Fruit fly (Drosophila melanogaster) whole organism, embryonic: Measurements from ENCODE around the gene CG33934.
A peak's percentile ranks its signal among the peaks of the same experiment; 100 is the strongest.

Experiments used
- B-H1 ChIP-seq: fragments of 200-800 bp; sonication (Bioruptor generic); IDR thresholded peaks from 3 replicates; pipeline ENCODE4 v1.3.6; 2022; ENCODE audit warnings: missing biosample characterization, missing genetic modification characterization
- CG10209 ChIP-seq: fragments of 200-800 bp; sonication (Bioruptor generic); optimal IDR thresholded peaks from 3 replicates; lab custom pipeline; 2017; ENCODE audit warnings: missing biosample characterization, mild to moderate bottlenecking, missing genetic modification characterization, missing genetic modification reagents
- CG10274 ChIP-seq: fragments of 200-800 bp; sonication (Bioruptor generic); optimal IDR thresholded peaks from 3 replicates; lab custom pipeline; 2017; ENCODE audit warnings: missing biosample characterization, mild to moderate bottlenecking, missing genetic modification characterization
- CG12155 ChIP-seq: fragments of 200-800 bp; sonication (Bioruptor generic); optimal IDR thresholded peaks from 3 replicates; lab custom pipeline; 2016; ENCODE audit warnings: missing biosample characterization, missing genetic modification characterization
- CG12744 ChIP-seq: fragments of 200-800 bp; sonication (Bioruptor generic); optimal IDR thresholded peaks from 2 replicates; lab custom pipeline; 2016; ENCODE audit warnings: missing biosample characterization, missing genetic modification characterization
- CG13123 ChIP-seq: fragments of 200-800 bp; sonication (Bioruptor generic); optimal IDR thresholded peaks from 2 replicates; lab custom pipeline; 2016; ENCODE audit warnings: missing biosample characterization, missing genetic modification characterization
- CG14710 ChIP-seq: fragments of 200-800 bp; sonication (Bioruptor generic); optimal IDR thresholded peaks from 3 replicates; lab custom pipeline; 2019; ENCODE audit warnings: missing biosample characterization, mild to moderate bottlenecking, missing genetic modification characterization, moderate library complexity
- CG14965 ChIP-seq: fragments of 200-800 bp; sonication (Bioruptor generic); optimal IDR thresholded peaks from 2 replicates; lab custom pipeline; 2016; ENCODE audit warnings: missing biosample characterization, missing genetic modification characterization, borderline replicate concordance
- CG15011 ChIP-seq: fragments of 200-800 bp; sonication (Bioruptor generic); optimal IDR thresholded peaks from 3 replicates; lab custom pipeline; 2018; ENCODE audit warnings: missing biosample characterization, mild to moderate bottlenecking, missing genetic modification characterization
- CG16863 ChIP-seq: fragments of 200-800 bp; sonication (Bioruptor generic); optimal IDR thresholded peaks from 3 replicates; lab custom pipeline; 2016; ENCODE audit warnings: missing biosample characterization, missing genetic modification characterization
- CG1832 ChIP-seq: fragments of 200-800 bp; sonication (Bioruptor generic); optimal IDR thresholded peaks from 2 replicates; lab custom pipeline; 2017; ENCODE audit warnings: missing biosample characterization, mild to moderate bottlenecking, missing genetic modification characterization, inconsistent platforms
- CG2120 ChIP-seq: fragments of 200-800 bp; sonication (Bioruptor generic); optimal IDR thresholded peaks from 3 replicates; lab custom pipeline; 2016; ENCODE audit warnings: missing biosample characterization, missing genetic modification characterization
- CG2199 ChIP-seq: fragments of 200-800 bp; sonication (Bioruptor generic); IDR thresholded peaks from 3 replicates; pipeline ENCODE4 v1.3.6; 2022; ENCODE audit warnings: missing biosample characterization, missing genetic modification characterization
- CG7839 ChIP-seq: fragments of 200-800 bp; sonication (Bioruptor generic); optimal IDR thresholded peaks from 3 replicates; lab custom pipeline; 2018; ENCODE audit warnings: missing biosample characterization, mild to moderate bottlenecking, missing genetic modification characterization, moderate library complexity
- CG7963 ChIP-seq: fragments of 200-800 bp; sonication (Bioruptor generic); IDR thresholded peaks from 3 replicates; pipeline ENCODE4 v1.3.6; 2022; ENCODE audit warnings: missing biosample characterization, missing genetic modification characterization; ENCODE audit not compliant: partially characterized antibody
- CG8359 ChIP-seq: fragments of 200-800 bp; sonication (Bioruptor generic); optimal IDR thresholded peaks from 2 replicates; lab custom pipeline; 2017; ENCODE audit warnings: missing biosample characterization, mild to moderate bottlenecking, missing genetic modification characterization, borderline replicate concordance
- CG8924 ChIP-seq: fragments of 200-800 bp; optimal IDR thresholded peaks from 3 replicates; lab custom pipeline; 2019; ENCODE audit warnings: missing biosample characterization, mild to moderate bottlenecking, missing genetic modification characterization, moderate library complexity
- CG9797 ChIP-seq: fragments of 200-800 bp; sonication (Bioruptor generic); optimal IDR thresholded peaks from 3 replicates; lab custom pipeline; 2018; ENCODE audit warnings: missing biosample characterization, mild to moderate bottlenecking, missing genetic modification characterization
- CTCF ChIP-seq: fragments of 200-800 bp; sonication (Bioruptor generic); optimal IDR thresholded peaks from 2 replicates; lab custom pipeline; 2017; ENCODE audit warnings: missing biosample characterization, mild to moderate bottlenecking, missing genetic modification characterization, moderate library complexity
- Chrac-16 ChIP-seq: fragments of 200-800 bp; sonication (Bioruptor generic); optimal IDR thresholded peaks from 3 replicates; lab custom pipeline; 2016; ENCODE audit warnings: missing biosample characterization, missing genetic modification characterization
- D19A ChIP-seq: fragments of 200-800 bp; optimal IDR thresholded peaks from 3 replicates; lab custom pipeline; 2019; ENCODE audit warnings: missing biosample characterization, mild to moderate bottlenecking, missing genetic modification characterization, moderate library complexity
- Ets65A ChIP-seq: fragments of 200-800 bp; sonication (Bioruptor generic); peaks from one replicate; lab custom pipeline; 2016; ENCODE audit warnings: missing biosample characterization, missing genetic modification characterization
- Jarid2 ChIP-seq: fragments of 200-800 bp; sonication (Bioruptor generic); optimal IDR thresholded peaks from 3 replicates; lab custom pipeline; 2017; ENCODE audit warnings: mild to moderate bottlenecking, missing biosample characterization, missing genetic modification reagents, missing genetic modification characterization
- Kr ChIP-seq: fragments of 200-800 bp; sonication (Bioruptor generic); optimal IDR thresholded peaks from 2 replicates; lab custom pipeline; 2017; ENCODE audit warnings: missing biosample characterization, mild to moderate bottlenecking, missing genetic modification characterization
- Stat92E ChIP-seq, 3 experiments: fragments of >200 bp in 2 of 3; fragments of 200-800 bp in 1 of 3; sonication (Bioruptor generic) in 1 of 3; optimal IDR thresholded peaks; 2 replicates each; lab custom pipeline; 2017 to 2019; ENCODE audit warnings: missing biosample characterization in 3 of 3, missing genetic modification characterization in 3 of 3, mild to moderate bottlenecking in 1 of 3, moderate library complexity in 1 of 3
- Taf1 ChIP-seq: fragments of 200-800 bp; sonication (Bioruptor generic); IDR thresholded peaks from 2 replicates; pipeline ENCODE4 v1.3.6; 2022; ENCODE audit warnings: missing biosample characterization, missing genetic modification characterization
- bab2 ChIP-seq: fragments of 200-800 bp; sonication (Bioruptor generic); optimal IDR thresholded peaks from 2 replicates; lab custom pipeline; 2016; ENCODE audit warnings: missing biosample characterization, missing genetic modification characterization
- bowl ChIP-seq: fragments of 200-800 bp; sonication (Bioruptor generic); IDR thresholded peaks from 2 replicates; pipeline ENCODE4 v1.3.6; 2022; ENCODE audit warnings: missing biosample characterization, missing genetic modification characterization
- ci ChIP-seq: fragments of 200-800 bp; sonication (Bioruptor generic); IDR thresholded peaks from 3 replicates; pipeline ENCODE4 v1.3.6; 2022; ENCODE audit warnings: missing biosample characterization, missing genetic modification characterization
- disco-r ChIP-seq: fragments of 200-800 bp; sonication (Bioruptor generic); optimal IDR thresholded peaks from 2 replicates; lab custom pipeline; 2016; ENCODE audit warnings: missing biosample characterization, missing genetic modification characterization
- dmrt11E ChIP-seq: fragments of 200-800 bp; sonication (Bioruptor generic); optimal IDR thresholded peaks from 3 replicates; lab custom pipeline; 2018; ENCODE audit warnings: missing biosample characterization, mild to moderate bottlenecking, missing genetic modification characterization, moderate library complexity
- ems ChIP-seq: fragments of 200-800 bp; sonication (Bioruptor generic); optimal IDR thresholded peaks from 3 replicates; lab custom pipeline; 2016; ENCODE audit warnings: missing biosample characterization, missing genetic modification characterization
- eyg ChIP-seq: fragments of 200-800 bp; sonication (Bioruptor generic); optimal IDR thresholded peaks from 3 replicates; lab custom pipeline; 2016; ENCODE audit warnings: missing biosample characterization, missing genetic modification characterization
- ftz-f1 ChIP-seq: fragments of 200-800 bp; sonication (Bioruptor generic); optimal IDR thresholded peaks from 2 replicates; lab custom pipeline; 2016; ENCODE audit warnings: missing biosample characterization, missing genetic modification characterization
- fu2 ChIP-seq: fragments of 200-800 bp; sonication (Bioruptor generic); optimal IDR thresholded peaks from 2 replicates; lab custom pipeline; 2016; ENCODE audit warnings: missing biosample characterization, missing genetic modification characterization
- gem ChIP-seq: fragments of 200-800 bp; sonication (Bioruptor generic); optimal IDR thresholded peaks from 2 replicates; lab custom pipeline; 2019; ENCODE audit warnings: missing biosample characterization, mild to moderate bottlenecking, missing genetic modification characterization, moderate library complexity
- insv ChIP-seq, 2 experiments: fragments of 200-800 bp; sonication (Bioruptor generic); optimal IDR thresholded peaks; 3 replicates each; lab custom pipeline; 2016 to 2018; ENCODE audit warnings: missing biosample characterization in 2 of 2, missing genetic modification characterization in 2 of 2
- kah ChIP-seq: fragments of 200-800 bp; sonication (Bioruptor generic); optimal IDR thresholded peaks from 2 replicates; lab custom pipeline; 2018; ENCODE audit warnings: missing biosample characterization, mild to moderate bottlenecking, missing genetic modification characterization
- lilli ChIP-seq: fragments of 200-800 bp; sonication (Bioruptor generic); optimal IDR thresholded peaks from 3 replicates; lab custom pipeline; 2016; ENCODE audit warnings: missing biosample characterization, missing genetic modification characterization
- odd ChIP-seq: fragments of 200-800 bp; sonication (Bioruptor generic); optimal IDR thresholded peaks from 2 replicates; lab custom pipeline; 2017; ENCODE audit warnings: missing biosample characterization, mild to moderate bottlenecking, missing genetic modification characterization
- pfk ChIP-seq: fragments of 200-800 bp; sonication (Bioruptor generic); optimal IDR thresholded peaks from 2 replicates; lab custom pipeline; 2018; ENCODE audit warnings: missing biosample characterization, mild to moderate bottlenecking, missing genetic modification characterization, moderate library complexity
- phol ChIP-seq: fragments of 200-800 bp; sonication (Bioruptor generic); optimal IDR thresholded peaks from 3 replicates; lab custom pipeline; 2018; ENCODE audit warnings: missing biosample characterization, mild to moderate bottlenecking, missing genetic modification characterization, moderate library complexity
- so ChIP-seq: fragments of 200-800 bp; sonication (Bioruptor generic); IDR thresholded peaks from 3 replicates; pipeline ENCODE4 v1.3.6; 2022; ENCODE audit warnings: missing biosample characterization, missing genetic modification characterization
- tll ChIP-seq, 2 experiments: fragments of 200-800 bp in 1 of 2; fragments of >200 bp in 1 of 2; sonication (Bioruptor generic) in 1 of 2; optimal IDR thresholded peaks; 2 replicates each; lab custom pipeline; 2017 to 2019; ENCODE audit warnings: missing biosample characterization in 2 of 2, missing genetic modification characterization in 2 of 2, mild to moderate bottlenecking in 1 of 2, moderate library complexity in 1 of 2
- tup ChIP-seq: fragments of 200-800 bp; sonication (Bioruptor generic); optimal IDR thresholded peaks from 2 replicates; lab custom pipeline; 2016; ENCODE audit warnings: missing biosample characterization, mild to moderate bottlenecking, missing genetic modification characterization, moderate library complexity
- twi ChIP-seq: fragments of 200-800 bp; optimal IDR thresholded peaks from 2 replicates; lab custom pipeline; 2019; ENCODE audit warnings: missing biosample characterization, mild to moderate bottlenecking, missing genetic modification characterization, moderate library complexity
- usp ChIP-seq: fragments of >200 bp; optimal IDR thresholded peaks from 2 replicates; lab custom pipeline; 2017; ENCODE audit warnings: missing biosample characterization, missing genetic modification characterization

CG33934 gene

dm6 chr3R:19996433-19996832, 46.1 kb upstream of the CG33934 start:
- TF ChIP-seq Ets65A (GFP tag; lab: Kevin White, UChicago) (peak; percentile 44), D19A (tag; lab: Kevin White, UChicago) (peak; percentile 69), CG15011 (GFP tag; lab: Kevin White, UChicago) (no peak), gem (tag; lab: Kevin White, UChicago) (peak; percentile 12)

- 0 out of 3 replicates have a peak, but pooled peaks have one; percentile 6 for TF ChIP-seq ci (GFP tag; lab: Robert Waterston, UW)
- TF ChIP-seq CG2199 (GFP tag; lab: Robert Waterston, UW) = peak; percentile 82; the same call in 2 of the 3 replicates
- TF ChIP-seq CTCF (GFP tag; lab: Kevin White, UChicago) = no peak
- TF ChIP-seq odd = peak; percentile 40
- peak; percentile 99 for TF ChIP-seq twi
- peak; percentile 78 for TF ChIP-seq pfk
- TF ChIP-seq Kr (GFP tag; lab: Kevin White, UChicago) = peak; percentile 17
- TF ChIP-seq dmrt11E (tag; lab: Kevin White, UChicago) = peak; percentile 37
- TF ChIP-seq Jarid2 (GFP tag; lab: Kevin White, UChicago) = no peak
- TF ChIP-seq CG9797 (GFP tag; lab: Kevin White, UChicago) = no peak
- TF ChIP-seq insv (GFP tag; optimal IDR thresholded peaks at IDR 0.05; lab: Kevin White, UChicago) = peak in 1 of 2 experiments; percentile 54
- TF ChIP-seq usp (GFP tag; lab: Kevin White, UChicago) = no peak
- TF ChIP-seq CG7839 = no peak
- TF ChIP-seq tup = no peak
- no peak for TF ChIP-seq eyg
- peak in 1 of 2 experiments; percentile 41 for TF ChIP-seq tll (GFP tag; optimal IDR thresholded peaks at IDR 0.05; lab: Kevin White, UChicago)
Measured at dm6 chr3R:19997526-19998070, 45.0 kb upstream of the CG33934 start.

DNA sequence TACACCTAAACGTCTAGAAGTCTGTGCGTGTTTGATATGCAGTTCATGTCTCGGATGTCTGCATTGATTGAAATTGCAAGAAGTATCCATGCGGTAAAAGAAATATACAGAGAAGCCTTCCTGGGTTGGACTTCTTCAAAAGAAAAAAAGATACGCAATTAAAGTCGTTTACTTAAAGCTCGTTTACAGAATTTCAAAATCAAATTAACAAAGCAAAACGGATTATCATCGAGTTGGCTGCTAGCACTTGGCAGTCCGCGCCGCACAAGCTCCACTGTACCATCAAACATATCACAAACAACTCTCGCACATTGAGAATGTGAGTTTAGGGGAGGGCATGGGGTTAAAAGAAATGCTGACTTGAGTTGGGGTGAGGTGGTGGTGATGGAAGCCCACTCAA, 44.1 kb upstream of the CG33934 start:
- TF ChIP-seq CG10209 (GFP tag; lab: Kevin White, UChicago) (peak; percentile 62), odd (peak; percentile 53), CG8924 (tag; lab: Kevin White, UChicago) (peak; percentile 80), Stat92E (GFP tag; optimal IDR thresholded peaks at IDR 0.05; lab: Kevin White, UChicago) (no peak), bowl (GFP tag; lab: Robert Waterston, UW) (0 out of 2 replicates have a peak, but pooled peaks have one; percentile 26), CG13123 (peak; percentile 28), CG2120 (GFP tag; lab: Kevin White, UChicago) (peak; percentile 34), CG7963 (no peak), disco-r (GFP tag; lab: Kevin White, UChicago) (no peak), CG14710 (tag; lab: Kevin White, UChicago) (peak; percentile 77), CG10274 (peak; percentile 4), CG12744 (GFP tag; lab: Kevin White, UChicago) (no peak), CG14965 (no peak), gem (tag; lab: Kevin White, UChicago) (peak; percentile 85), Taf1 (GFP tag; lab: Robert Waterston, UW) (0 out of 2 replicates have a peak, but pooled peaks have one; percentile 10), CG12155 (GFP tag; lab: Kevin White, UChicago) (peak; percentile 52), fu2 (GFP tag; lab: Kevin White, UChicago) (no peak), ftz-f1 (GFP tag; lab: Kevin White, UChicago) (no peak), phol (tag; lab: Kevin White, UChicago) (peak; percentile 80), ems (GFP tag; lab: Kevin White, UChicago) (peak; percentile 23), CTCF (GFP tag; lab: Kevin White, UChicago) (peak; percentile 33), B-H1 (GFP tag; lab: Robert Waterston, UW) (peak; percentile 66), CG1832 (GFP tag; lab: Kevin White, UChicago) (no peak), bab2 (GFP tag; lab: Kevin White, UChicago) (peak; percentile 56), Chrac-16 (GFP tag; lab: Kevin White, UChicago) (peak; percentile 71), so (peak; percentile 74), CG8359 (GFP tag; lab: Kevin White, UChicago) (peak; percentile 38), lilli (GFP tag; lab: Kevin White, UChicago) (peak; percentile 61), kah (GFP tag; lab: Kevin White, UChicago) (peak; percentile 22), CG16863 (GFP tag; lab: Kevin White, UChicago) (peak; percentile 80)
